Fruit fly (Drosophila melanogaster) whole organism, adult: Measurements from ENCODE around the gene CG17121.

Source experiments
- CG11617 ChIP-seq: fragments of 200-800 bp; sonication (Bioruptor generic); optimal IDR thresholded peaks from 2 replicates; lab custom pipeline; 2017; ENCODE audit warnings: mild to moderate bottlenecking, missing biosample characterization, missing genetic modification reagents, missing genetic modification characterization
- CG12768 ChIP-seq: fragments of 200-800 bp; sonication (Bioruptor generic); optimal IDR thresholded peaks from 2 replicates; lab custom pipeline; 2017; ENCODE audit warnings: missing biosample characterization, missing genetic modification characterization, mild to moderate bottlenecking, moderate library complexity, missing genetic modification reagents
- CG14711 ChIP-seq: fragments of 200-800 bp; sonication (Bioruptor generic); optimal IDR thresholded peaks from 2 replicates; lab custom pipeline; 2018; ENCODE audit warnings: missing biosample characterization, mild to moderate bottlenecking, missing genetic modification characterization, moderate library complexity
- CG1620 ChIP-seq: fragments of 200-800 bp; sonication (Bioruptor generic); optimal IDR thresholded peaks from 2 replicates; lab custom pipeline; 2016; ENCODE audit warnings: missing biosample characterization, missing genetic modification characterization
- CG33017 ChIP-seq: fragments of 200-800 bp; sonication (Bioruptor generic); optimal IDR thresholded peaks from 2 replicates; lab custom pipeline; 2018; ENCODE audit warnings: missing biosample characterization, mild to moderate bottlenecking, missing genetic modification characterization, moderate library complexity
- CG5204 ChIP-seq: fragments of 200-800 bp; sonication (Bioruptor generic); optimal IDR thresholded peaks from 2 replicates; lab custom pipeline; 2016; ENCODE audit warnings: missing biosample characterization, missing genetic modification characterization
- CG7101 ChIP-seq: fragments of 200-800 bp; sonication (Bioruptor generic); optimal IDR thresholded peaks from 2 replicates; lab custom pipeline; 2018; ENCODE audit warnings: missing biosample characterization, mild to moderate bottlenecking, missing genetic modification characterization, moderate library complexity
- Clk ChIP-seq: fragments of 200-800 bp; sonication (Bioruptor generic); optimal IDR thresholded peaks from 2 replicates; lab custom pipeline; 2017; ENCODE audit warnings: missing biosample characterization, missing genetic modification characterization
- Crg-1 ChIP-seq: fragments of 200-800 bp; sonication (Bioruptor generic); optimal IDR thresholded peaks from 2 replicates; lab custom pipeline; 2016; ENCODE audit warnings: missing biosample characterization, missing genetic modification characterization
- Hr96 ChIP-seq: fragments of 200-800 bp; sonication (Bioruptor generic); optimal IDR thresholded peaks from 2 replicates; lab custom pipeline; 2016; ENCODE audit warnings: missing biosample characterization, missing genetic modification characterization
- Mnt ChIP-seq: fragments of 200-800 bp; sonication (Bioruptor generic); optimal IDR thresholded peaks from 2 replicates; lab custom pipeline; 2016; ENCODE audit warnings: missing biosample characterization, mild to moderate bottlenecking, missing genetic modification characterization
- bab1 ChIP-seq: fragments of 200-800 bp; sonication (Bioruptor generic); optimal IDR thresholded peaks from 3 replicates; lab custom pipeline; 2019; ENCODE audit warnings: missing biosample characterization, mild to moderate bottlenecking, missing genetic modification characterization, moderate library complexity
- cic ChIP-seq: fragments of 200-800 bp; sonication (Bioruptor generic); optimal IDR thresholded peaks from 2 replicates; lab custom pipeline; 2017; ENCODE audit warnings: missing biosample characterization, mild to moderate bottlenecking, missing genetic modification characterization, moderate library complexity
- cnc ChIP-seq, 2 experiments: fragments of >200 bp; optimal IDR thresholded peaks; 2 replicates each; lab custom pipeline; 2017
- kay ChIP-seq: fragments of 200-800 bp; sonication (Bioruptor generic); peaks from one replicate; lab custom pipeline; 2016; ENCODE audit warnings: missing biosample characterization, missing genetic modification characterization, borderline replicate concordance
- ovo ChIP-seq: fragments of 200-800 bp; sonication (Bioruptor generic); optimal IDR thresholded peaks from 2 replicates; lab custom pipeline; 2016; ENCODE audit warnings: missing biosample characterization, missing genetic modification characterization
- pad ChIP-seq: fragments of 200-800 bp; sonication (Bioruptor generic); optimal IDR thresholded peaks from 3 replicates; lab custom pipeline; 2017; ENCODE audit warnings: missing biosample characterization, missing genetic modification characterization, mild to moderate bottlenecking, moderate library complexity, missing genetic modification reagents
- tj ChIP-seq: fragments of 200-800 bp; sonication (Bioruptor generic); optimal IDR thresholded peaks from 3 replicates; lab custom pipeline; 2017; ENCODE audit warnings: missing biosample characterization, mild to moderate bottlenecking, missing genetic modification characterization, moderate library complexity
- toe ChIP-seq: fragments of 200-800 bp; sonication (Bioruptor generic); optimal IDR thresholded peaks from 2 replicates; lab custom pipeline; 2016; ENCODE audit warnings: missing biosample characterization, missing genetic modification characterization

CG17121 gene

dm6 chr3R:23012017-23012416 is 36.0 kb downstream of the CG17121 start, which contains the start of gene CG6688:
Gene CG6688 (plus strand): TSS chr3R:23012412.
- TF ChIP-seq Hr96 (GFP tag; lab: Kevin White, UChicago), result no peak
- no peak for TF ChIP-seq tj (GFP tag; lab: Kevin White, UChicago)
- TF ChIP-seq CG7101 (tag; lab: Kevin White, UChicago), result no peak
- no peak for TF ChIP-seq pad (GFP tag; lab: Kevin White, UChicago)
- TF ChIP-seq kay, result no peak
- TF ChIP-seq Mnt, result no peak
- no peak for TF ChIP-seq CG12768 (GFP tag; lab: Kevin White, UChicago)
- no peak for TF ChIP-seq CG11617
- no peak for TF ChIP-seq cic (GFP tag; lab: Kevin White, UChicago)
- no peak for TF ChIP-seq toe (GFP tag; lab: Kevin White, UChicago)
- TF ChIP-seq CG1620, result no peak
- no peak for TF ChIP-seq CG14711 (tag; lab: Kevin White, UChicago)
- TF ChIP-seq CG5204 (GFP tag; lab: Kevin White, UChicago), result no peak
- TF ChIP-seq ovo (GFP tag; lab: Kevin White, UChicago), result no peak
- TF ChIP-seq Clk (GFP tag; lab: Kevin White, UChicago), result no peak

DNA sequence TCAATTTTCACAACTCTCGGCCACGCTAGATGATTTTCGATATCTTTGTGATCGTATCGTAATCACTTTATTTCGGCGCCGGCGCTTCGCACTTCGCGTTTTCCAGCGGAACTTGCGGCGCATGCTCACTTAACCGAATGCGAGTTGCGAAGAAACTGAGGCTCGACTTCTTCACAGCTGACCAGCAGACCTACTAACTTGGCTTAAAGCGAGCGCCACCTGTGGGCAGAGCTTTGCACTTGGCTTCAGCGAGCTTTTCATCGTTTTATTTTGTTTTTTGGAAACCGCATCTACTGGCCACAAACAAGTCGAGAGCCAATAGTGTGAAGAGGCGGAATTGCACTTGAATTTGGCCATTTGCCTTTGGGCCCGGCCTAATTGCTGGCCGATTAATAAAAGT is 37.6 kb downstream of the CG17121 start, which contains the start of gene CG34375:
Gene CG34375, minus strand, starts transcription at position 157 of the 400 bp plus-strand sequence.
- TF ChIP-seq CG5204 (GFP tag; lab: Kevin White, UChicago) (no peak), Clk (GFP tag; lab: Kevin White, UChicago) (no peak), ovo (GFP tag; lab: Kevin White, UChicago) (no peak), cnc (optimal IDR thresholded peaks at IDR 0.05; lab: Kevin White, UChicago) (no peak)

- no peak for TF ChIP-seq bab1 (GFP tag; lab: Kevin White, UChicago)
- no peak for TF ChIP-seq Clk (GFP tag; lab: Kevin White, UChicago)
- TF ChIP-seq Crg-1 (GFP tag; lab: Kevin White, UChicago), result no peak
- no peak for TF ChIP-seq CG12768 (GFP tag; lab: Kevin White, UChicago)
- TF ChIP-seq CG7101 (tag; lab: Kevin White, UChicago), result no peak
- no peak for TF ChIP-seq CG1620
- TF ChIP-seq Mnt, result no peak
These were observed 38.4 kb downstream of the CG17121 start for dm6 chr3R:23009480-23010115.

DNA sequence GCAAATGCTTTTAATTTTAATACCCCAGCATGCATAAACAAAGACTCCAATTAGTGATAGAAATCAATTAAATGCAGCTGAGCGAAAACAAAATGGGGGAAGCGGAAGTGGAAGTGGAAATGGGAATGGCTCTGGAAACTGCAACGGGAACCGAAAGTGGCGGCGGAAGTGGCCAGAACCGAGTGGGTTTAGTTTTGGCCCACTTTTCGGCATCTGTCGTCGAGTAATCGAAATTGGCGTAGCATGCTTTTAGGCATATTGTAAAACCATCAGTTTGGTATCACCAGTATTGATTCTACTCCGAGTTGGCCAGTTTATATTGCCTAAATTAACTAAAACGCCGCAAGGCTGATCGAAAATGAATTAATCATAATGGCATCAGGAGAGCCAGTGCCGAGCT is 43.9 kb downstream of the CG17121 start:
- no peak for TF ChIP-seq tj (GFP tag; lab: Kevin White, UChicago)
- TF ChIP-seq cnc (optimal IDR thresholded peaks at IDR 0.05; lab: Kevin White, UChicago), result no peak
- TF ChIP-seq bab1 (GFP tag; lab: Kevin White, UChicago), result peak; percentile 60

dm6 chr3R:22998623-22999179 is 49.3 kb downstream of the CG17121 start:
- TF ChIP-seq tj (GFP tag; lab: Kevin White, UChicago), result no peak
- TF ChIP-seq CG14711 (tag; lab: Kevin White, UChicago), result no peak
- no peak for TF ChIP-seq cic (GFP tag; lab: Kevin White, UChicago)
- no peak for TF ChIP-seq CG33017
- no peak for TF ChIP-seq toe (GFP tag; lab: Kevin White, UChicago)

dm6 chr3R:22997912-22998622 is 49.9 kb downstream of the CG17121 start, which contains the start of gene Nha2:
Gene Nha2 (minus strand): TSS chr3R:22998528.
- TF ChIP-seq kay (peak; percentile 51), Crg-1 (GFP tag; lab: Kevin White, UChicago) (no peak), bab1 (GFP tag; lab: Kevin White, UChicago) (no peak)
